Worm (Caenorhabditis elegans): ENCODE results near the gene msp-51.

- TF ChIP-seq tra-4 (tag; optimal IDR thresholded peaks at IDR 0.05) (no peak), ama-1 (optimal IDR thresholded peaks at IDR 0.05) (no peak), ets-7 (tag; optimal IDR thresholded peaks at IDR 0.05) (no peak), aly-1 (tag; optimal IDR thresholded peaks at IDR 0.05) (no peak), flt-1 (GFP tag; IDR thresholded peaks at IDR 0.05) (no peak), ceh-36 (tag; optimal IDR thresholded peaks at IDR 0.05) (no peak), pes-1 (GFP tag; IDR thresholded peaks at IDR 0.05) (no peak), tbx-11 (GFP tag; IDR thresholded peaks at IDR 0.05) (no peak), B0310.2 (tag; optimal IDR thresholded peaks at IDR 0.05) (no peak), hmbx-1 (tag; optimal IDR thresholded peaks at IDR 0.05) (no peak), sea-1 (GFP tag; conservative IDR thresholded peaks at IDR 0.05) (no peak)
Observed at ce11 chrIV:5344168-5344567, 49.0 kb upstream of the msp-51 start.

Data from whole organism, early embryonic.